Fruit fly (Drosophila melanogaster) whole organism, embryonic: Measurements from ENCODE around the gene MED14.
A peak's percentile ranks its signal among the peaks of the same experiment; 100 is the strongest.

Source experiments
- Atf6 ChIP-seq: fragments of 200-800 bp; sonication (Bioruptor generic); IDR thresholded peaks from 2 replicates; pipeline ENCODE4 v1.3.6; 2022; ENCODE audit warnings: missing biosample characterization, missing genetic modification characterization
- BEAF-32 ChIP-seq: fragments of 200-800 bp; sonication (Bioruptor generic); optimal IDR thresholded peaks from 3 replicates; lab custom pipeline; 2017; ENCODE audit warnings: missing biosample characterization, missing genetic modification characterization, mild to moderate bottlenecking, moderate library complexity, missing genetic modification reagents
- CG10321 ChIP-seq: fragments of 200-800 bp; sonication (Bioruptor generic); IDR thresholded peaks from 2 replicates; pipeline ENCODE4 v1.3.6; 2022; ENCODE audit warnings: missing biosample characterization, missing genetic modification characterization
- CG11696 ChIP-seq: fragments of 200-800 bp; sonication (Bioruptor generic); IDR thresholded peaks from 2 replicates; pipeline ENCODE4 v1.3.6; 2022; ENCODE audit warnings: missing biosample characterization, missing genetic modification characterization
- CG12299 ChIP-seq: fragments of 200-800 bp; sonication (Bioruptor generic); optimal IDR thresholded peaks from 2 replicates; lab custom pipeline; 2018; ENCODE audit warnings: missing biosample characterization, mild to moderate bottlenecking, missing genetic modification characterization
- CG12744 ChIP-seq: fragments of 200-800 bp; sonication (Bioruptor generic); optimal IDR thresholded peaks from 2 replicates; lab custom pipeline; 2016; ENCODE audit warnings: missing biosample characterization, missing genetic modification characterization
- CG12769 ChIP-seq: fragments of 200-800 bp; sonication (Bioruptor generic); optimal IDR thresholded peaks from 2 replicates; lab custom pipeline; 2019; ENCODE audit warnings: missing biosample characterization, mild to moderate bottlenecking, missing genetic modification characterization, moderate library complexity
- CG13123 ChIP-seq: fragments of 200-800 bp; sonication (Bioruptor generic); optimal IDR thresholded peaks from 2 replicates; lab custom pipeline; 2016; ENCODE audit warnings: missing biosample characterization, missing genetic modification characterization
- CG13624 ChIP-seq: fragments of 200-800 bp; sonication (Bioruptor generic); optimal IDR thresholded peaks from 2 replicates; lab custom pipeline; 2016; ENCODE audit warnings: missing biosample characterization, missing genetic modification characterization
- CG17186 ChIP-seq: fragments of 200-800 bp; sonication (Bioruptor generic); optimal IDR thresholded peaks from 3 replicates; lab custom pipeline; 2017; ENCODE audit warnings: missing biosample characterization, missing genetic modification reagents, missing genetic modification characterization
- CG18262 ChIP-seq: fragments of 200-800 bp; optimal IDR thresholded peaks from 3 replicates; lab custom pipeline; 2019; ENCODE audit warnings: missing biosample characterization, mild to moderate bottlenecking, missing genetic modification characterization, moderate library complexity
- CG3407 ChIP-seq: fragments of 200-800 bp; sonication (Bioruptor generic); optimal IDR thresholded peaks from 2 replicates; lab custom pipeline; 2018; ENCODE audit warnings: missing biosample characterization, mild to moderate bottlenecking, missing genetic modification characterization
- CG34422 ChIP-seq: fragments of 200-800 bp; sonication (Bioruptor generic); IDR thresholded peaks from 3 replicates; pipeline ENCODE4 v1.3.6; 2022; ENCODE audit warnings: missing biosample characterization, missing genetic modification characterization
- CG6254 ChIP-seq: fragments of 200-800 bp; sonication (Bioruptor generic); optimal IDR thresholded peaks from 3 replicates; lab custom pipeline; 2017; ENCODE audit warnings: mild to moderate bottlenecking, missing biosample characterization, missing genetic modification reagents, missing genetic modification characterization
- CG9215 ChIP-seq: fragments of 200-800 bp; sonication (Bioruptor generic); IDR thresholded peaks from 2 replicates; pipeline ENCODE4 v1.3.6; 2022; ENCODE audit warnings: missing biosample characterization, missing genetic modification characterization
- CG9437 ChIP-seq: fragments of 200-800 bp; sonication (Bioruptor generic); optimal IDR thresholded peaks from 2 replicates; lab custom pipeline; 2018; ENCODE audit warnings: missing biosample characterization, mild to moderate bottlenecking, missing genetic modification characterization
- CG9932 ChIP-seq: fragments of 200-800 bp; sonication (Bioruptor generic); IDR thresholded peaks from 2 replicates; pipeline ENCODE4 v1.3.6; 2022; ENCODE audit warnings: missing biosample characterization, missing genetic modification characterization
- CHES-1-like ChIP-seq: fragments of 200-800 bp; sonication (Bioruptor generic); optimal IDR thresholded peaks from 2 replicates; lab custom pipeline; 2016; ENCODE audit warnings: missing biosample characterization, missing genetic modification characterization
- CkIIα-i1 ChIP-seq: fragments of 200-800 bp; sonication (Bioruptor generic); IDR thresholded peaks from 2 replicates; pipeline ENCODE4 v1.3.6; 2022; ENCODE audit warnings: missing biosample characterization, missing genetic modification characterization
- E2f2 ChIP-seq: fragments of 200-800 bp; sonication (Bioruptor generic); IDR thresholded peaks from 2 replicates; pipeline ENCODE4 v1.3.6; 2022; ENCODE audit warnings: missing biosample characterization, missing genetic modification characterization
- ERR ChIP-seq: fragments of 200-800 bp; sonication (Bioruptor generic); optimal IDR thresholded peaks from 2 replicates; lab custom pipeline; 2016; ENCODE audit warnings: missing biosample characterization, missing genetic modification characterization
- Fer3 ChIP-seq: fragments of 200-800 bp; sonication (Bioruptor generic); optimal IDR thresholded peaks from 2 replicates; lab custom pipeline; 2018; ENCODE audit warnings: missing biosample characterization, mild to moderate bottlenecking, missing genetic modification characterization, moderate library complexity
- GATAe ChIP-seq: fragments of 200-800 bp; sonication (Bioruptor generic); conservative IDR thresholded peaks from 2 replicates; pipeline ENCODE4 v1.3.6; 2022; ENCODE audit warnings: missing biosample characterization, missing genetic modification characterization
- Hand ChIP-seq: fragments of 200-800 bp; sonication (Bioruptor generic); optimal IDR thresholded peaks from 2 replicates; lab custom pipeline; 2017; ENCODE audit warnings: mild to moderate bottlenecking, missing biosample characterization, missing genetic modification reagents, missing genetic modification characterization
- Hr51 ChIP-seq, 2 experiments: fragments of 200-800 bp; sonication (Bioruptor generic); optimal IDR thresholded peaks; 2 replicates in 1 of 2; 3 replicates in 1 of 2; lab custom pipeline; 2016 to 2018; ENCODE audit warnings: missing biosample characterization in 2 of 2, missing genetic modification characterization in 2 of 2, mild to moderate bottlenecking in 1 of 2, moderate library complexity in 1 of 2
- Jarid2 ChIP-seq: fragments of 200-800 bp; sonication (Bioruptor generic); optimal IDR thresholded peaks from 3 replicates; lab custom pipeline; 2017; ENCODE audit warnings: mild to moderate bottlenecking, missing biosample characterization, missing genetic modification reagents, missing genetic modification characterization
- Kr ChIP-seq: fragments of 200-800 bp; sonication (Bioruptor generic); optimal IDR thresholded peaks from 2 replicates; lab custom pipeline; 2017; ENCODE audit warnings: missing biosample characterization, mild to moderate bottlenecking, missing genetic modification characterization
- NC2β ChIP-seq: fragments of 200-800 bp; sonication (Bioruptor generic); optimal IDR thresholded peaks from 2 replicates; lab custom pipeline; 2016; ENCODE audit warnings: missing biosample characterization, missing genetic modification characterization
- Nf-YB ChIP-seq: fragments of 200-800 bp; sonication (Bioruptor generic); optimal IDR thresholded peaks from 3 replicates; lab custom pipeline; 2019; ENCODE audit warnings: missing biosample characterization, mild to moderate bottlenecking, missing genetic modification characterization, moderate library complexity
- Sox100B ChIP-seq: fragments of 200-800 bp; sonication (Bioruptor generic); optimal IDR thresholded peaks from 3 replicates; lab custom pipeline; 2018; ENCODE audit warnings: missing biosample characterization, mild to moderate bottlenecking, missing genetic modification characterization
- al ChIP-seq: fragments of 200-800 bp; sonication (Bioruptor generic); IDR thresholded peaks from 2 replicates; pipeline ENCODE4 v1.3.6; 2022; ENCODE audit warnings: missing biosample characterization, missing genetic modification characterization
- btn ChIP-seq: fragments of 200-800 bp; sonication (Bioruptor generic); optimal IDR thresholded peaks from 2 replicates; lab custom pipeline; 2016; ENCODE audit warnings: missing biosample characterization, missing genetic modification characterization
- cwo ChIP-seq: fragments of 200-800 bp; sonication (Bioruptor generic); optimal IDR thresholded peaks from 3 replicates; lab custom pipeline; 2017; ENCODE audit warnings: missing biosample characterization, missing genetic modification characterization, mild to moderate bottlenecking, moderate library complexity, missing genetic modification reagents
- dpn ChIP-seq, 2 experiments: fragments of 200-800 bp; sonication (Bioruptor generic); optimal IDR thresholded peaks; 3 replicates each; lab custom pipeline; 2016; ENCODE audit warnings: missing biosample characterization in 2 of 2, missing genetic modification characterization in 2 of 2
- emc ChIP-seq: fragments of 200-800 bp; sonication (Bioruptor generic); optimal IDR thresholded peaks from 2 replicates; lab custom pipeline; 2016; ENCODE audit warnings: missing biosample characterization, missing genetic modification characterization
- gce ChIP-seq: fragments of 200-800 bp; sonication (Bioruptor generic); IDR thresholded peaks from 3 replicates; pipeline ENCODE4 v1.3.6; 2022; ENCODE audit warnings: missing biosample characterization, missing genetic modification characterization
- h ChIP-seq: fragments of >200 bp; optimal IDR thresholded peaks from 2 replicates; lab custom pipeline; 2017
- jigr1 ChIP-seq: fragments of 200-800 bp; sonication (Bioruptor generic); IDR thresholded peaks from 3 replicates; pipeline ENCODE4 v1.3.6; 2022; ENCODE audit warnings: missing biosample characterization, missing genetic modification characterization
- jing ChIP-seq: fragments of 200-800 bp; sonication (Bioruptor generic); optimal IDR thresholded peaks from 2 replicates; lab custom pipeline; 2018; ENCODE audit warnings: missing biosample characterization, mild to moderate bottlenecking, missing genetic modification characterization
- lilli ChIP-seq: fragments of 200-800 bp; sonication (Bioruptor generic); optimal IDR thresholded peaks from 3 replicates; lab custom pipeline; 2016; ENCODE audit warnings: missing biosample characterization, missing genetic modification characterization
- mam ChIP-seq: fragments of 200-800 bp; sonication (Bioruptor generic); optimal IDR thresholded peaks from 3 replicates; lab custom pipeline; 2016; ENCODE audit warnings: missing biosample characterization, missing genetic modification characterization
- mirr ChIP-seq: fragments of 200-800 bp; sonication (Bioruptor generic); optimal IDR thresholded peaks from 3 replicates; lab custom pipeline; 2018; ENCODE audit warnings: missing biosample characterization, mild to moderate bottlenecking, missing genetic modification characterization
- nau ChIP-seq: fragments of 200-800 bp; sonication (Bioruptor generic); optimal IDR thresholded peaks from 3 replicates; lab custom pipeline; 2017; ENCODE audit warnings: missing biosample characterization, mild to moderate bottlenecking, missing genetic modification characterization, missing genetic modification reagents
- nerfin-2 ChIP-seq: fragments of 200-800 bp; sonication (Bioruptor generic); IDR thresholded peaks from 2 replicates; pipeline ENCODE4 v1.3.6; 2022; ENCODE audit warnings: missing biosample characterization, missing genetic modification characterization; ENCODE audit not compliant: partially characterized antibody
- nmo ChIP-seq: fragments of 200-800 bp; sonication (Bioruptor generic); optimal IDR thresholded peaks from 2 replicates; lab custom pipeline; 2018; ENCODE audit warnings: missing biosample characterization, mild to moderate bottlenecking, missing genetic modification characterization, moderate library complexity
- org-1 ChIP-seq: fragments of 200-800 bp; sonication (Bioruptor generic); optimal IDR thresholded peaks from 2 replicates; lab custom pipeline; 2017; ENCODE audit warnings: missing biosample characterization, missing genetic modification characterization
- slbo ChIP-seq: fragments of 200-800 bp; sonication (Bioruptor generic); IDR thresholded peaks from 2 replicates; pipeline ENCODE4 v1.3.6; 2022; ENCODE audit warnings: missing biosample characterization, missing genetic modification characterization
- sob ChIP-seq: fragments of 200-800 bp; sonication (Bioruptor generic); IDR thresholded peaks from 2 replicates; pipeline ENCODE4 v1.3.6; 2022; ENCODE audit warnings: missing biosample characterization, missing genetic modification characterization
- tgo ChIP-seq: fragments of 200-800 bp; sonication (Bioruptor generic); IDR thresholded peaks from 3 replicates; pipeline ENCODE4 v1.3.6; 2022; ENCODE audit warnings: missing biosample characterization, missing genetic modification characterization
- toy ChIP-seq: fragments of 200-800 bp; sonication (Bioruptor generic); IDR thresholded peaks from 2 replicates; pipeline ENCODE4 v1.3.6; 2022; ENCODE audit warnings: missing biosample characterization, missing genetic modification characterization
- trh ChIP-seq: fragments of 200-800 bp; sonication (Bioruptor generic); optimal IDR thresholded peaks from 2 replicates; lab custom pipeline; 2016; ENCODE audit warnings: missing biosample characterization, missing genetic modification characterization
- usp ChIP-seq: fragments of >200 bp; optimal IDR thresholded peaks from 2 replicates; lab custom pipeline; 2017; ENCODE audit warnings: missing biosample characterization, missing genetic modification characterization

MED14 gene

DNA sequence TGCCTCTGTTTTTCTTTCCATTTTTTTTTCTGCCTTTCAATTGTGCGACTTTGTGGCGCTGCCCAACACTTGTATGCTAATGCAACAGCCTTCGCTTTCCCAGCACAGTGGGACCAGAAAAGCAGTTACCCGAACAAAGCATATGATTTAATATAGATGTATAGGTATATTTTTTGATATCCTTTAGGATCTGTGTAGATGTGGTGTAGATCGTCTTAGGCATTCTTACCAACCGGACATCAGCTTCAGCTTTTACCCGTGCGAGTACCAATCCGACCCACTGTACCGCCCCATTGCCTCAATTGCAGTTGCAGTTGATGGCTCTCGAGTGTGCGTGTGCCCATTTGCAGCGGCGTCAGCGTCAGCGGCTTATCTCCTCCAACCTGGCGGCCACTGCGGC lies 43.4 kb downstream of the MED14 start (continued):
- TF ChIP-seq CHES-1-like = no peak
- no peak for TF ChIP-seq Jarid2 (GFP tag; lab: Kevin White, UChicago)
- TF ChIP-seq Kr (GFP tag; lab: Kevin White, UChicago) = no peak
- TF ChIP-seq Sox100B = peak; percentile 44
- TF ChIP-seq CG6254 (GFP tag; lab: Kevin White, UChicago) = peak; percentile 59
- peak; percentile 31; the same call in 1 of the 2 replicates for TF ChIP-seq E2f2 (GFP tag; lab: Robert Waterston, UW)
- peak; percentile 59 for TF ChIP-seq jing (GFP tag; lab: Kevin White, UChicago)
- TF ChIP-seq NC2β (GFP tag; lab: Kevin White, UChicago) = peak; percentile 64
- no peak for TF ChIP-seq CG13123
- TF ChIP-seq emc (GFP tag; lab: Kevin White, UChicago) = no peak
- TF ChIP-seq toy = no peak
- TF ChIP-seq al (GFP tag; lab: Robert Waterston, UW) = no peak
- TF ChIP-seq trh = peak; percentile 15
- TF ChIP-seq dpn (GFP tag; optimal IDR thresholded peaks at IDR 0.05; lab: Kevin White, UChicago) = peak; percentile 46 to 70
- TF ChIP-seq sob (GFP tag; lab: Robert Waterston, UW) = peak; percentile 21; the same call in 1 of the 2 replicates
- peak; percentile 54 for TF ChIP-seq org-1
- peak; percentile 24 to 63 for TF ChIP-seq Hr51 (GFP tag; optimal IDR thresholded peaks at IDR 0.05; lab: Kevin White, UChicago)
- peak; percentile 71; the same call in 1 of the 3 replicates for TF ChIP-seq gce (GFP tag; lab: Robert Waterston, UW)
- peak; percentile 59 for TF ChIP-seq Atf6 (GFP tag; lab: Robert Waterston, UW)
- TF ChIP-seq CG9437 (GFP tag; lab: Kevin White, UChicago) = no peak
- no peak for TF ChIP-seq CG12744 (GFP tag; lab: Kevin White, UChicago)
- TF ChIP-seq slbo (GFP tag; lab: Robert Waterston, UW) = peak; percentile 54
- no peak for TF ChIP-seq CG12299 (tag; lab: Kevin White, UChicago)
- no peak for TF ChIP-seq ERR (GFP tag; lab: Kevin White, UChicago)
- TF ChIP-seq BEAF-32 (GFP tag; lab: Kevin White, UChicago) = no peak
- peak; percentile 57 for TF ChIP-seq nau
- TF ChIP-seq Nf-YB = peak; percentile 37
- no peak for TF ChIP-seq cwo (GFP tag; lab: Kevin White, UChicago)
- peak; percentile 67 for TF ChIP-seq nmo (GFP tag; lab: Kevin White, UChicago)
- TF ChIP-seq mam = no peak
- 0 out of 3 replicates have a peak, but pooled peaks have one; percentile 16 for TF ChIP-seq jigr1 (GFP tag; lab: Robert Waterston, UW)
- no peak for TF ChIP-seq CG13624 (GFP tag; lab: Kevin White, UChicago)
- peak; percentile 27 for TF ChIP-seq btn (GFP tag; lab: Kevin White, UChicago)
- no peak for TF ChIP-seq CkIIα-i1
- TF ChIP-seq CG9932 (GFP tag; lab: Robert Waterston, UW) = no peak
- no peak for TF ChIP-seq nerfin-2 (GFP tag; lab: Robert Waterston, UW)
- TF ChIP-seq CG9215 = no peak
- TF ChIP-seq mirr (GFP tag; lab: Kevin White, UChicago) = no peak
- no peak for TF ChIP-seq Fer3
- TF ChIP-seq CG11696 (GFP tag; lab: Robert Waterston, UW) = 0 out of 2 replicates have a peak, but pooled peaks have one; percentile 43
- TF ChIP-seq lilli = peak; percentile 64
- TF ChIP-seq CG12769 (tag; lab: Kevin White, UChicago) = peak; percentile 53
- TF ChIP-seq CG17186 = peak; percentile 6
- TF ChIP-seq CG34422 (GFP tag; lab: Robert Waterston, UW) = peak; percentile 71; the same call in 2 of the 3 replicates
- TF ChIP-seq CG3407 (GFP tag; lab: Kevin White, UChicago) = peak; percentile 60
- TF ChIP-seq usp = no peak
- no peak for TF ChIP-seq Hand (GFP tag; lab: Kevin White, UChicago)
- TF ChIP-seq GATAe (GFP tag; lab: Robert Waterston, UW) = no peak
- TF ChIP-seq CG18262 (tag; lab: Kevin White, UChicago) = peak; percentile 75
- TF ChIP-seq tgo (GFP tag; lab: Robert Waterston, UW) = peak; percentile 64
- no peak for TF ChIP-seq h (lab: Kevin White, UChicago)
- TF ChIP-seq CG10321 (GFP tag; lab: Robert Waterston, UW) = no peak
